Worm (Caenorhabditis elegans): ENCODE measurements around the gene mecr-1.

Gene mecr-1

DNA sequence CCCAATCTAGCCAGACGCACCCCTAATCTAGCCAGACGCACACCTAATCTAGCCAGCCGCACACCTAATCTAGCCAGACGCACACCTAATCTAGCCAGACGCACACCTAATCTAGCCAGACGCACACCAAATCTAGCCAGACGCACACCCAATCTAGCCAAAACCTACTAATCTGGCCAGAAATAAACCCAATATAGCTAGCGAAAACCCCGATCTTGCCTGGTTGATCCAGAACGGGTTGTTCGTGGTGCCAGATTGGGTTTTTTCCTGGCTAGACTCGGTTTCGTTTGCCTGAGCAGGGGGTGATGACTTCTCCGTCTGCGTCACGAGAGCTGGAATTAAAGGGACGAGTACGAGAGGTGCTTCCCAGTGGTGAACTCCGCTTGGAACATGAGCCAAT lies 3.0 kb downstream of the mecr-1 start, which contains the start of gene W09H1.3:
W09H1.3 (plus strand) TSS at position 301 of the 400 bp plus-strand sequence.
- TF ChIP-seq lin-15B (tag; optimal IDR thresholded peaks at IDR 0.05) (no peak), nhr-20 (tag; optimal IDR thresholded peaks at IDR 0.05) (no peak), ceh-88 (GFP tag; IDR thresholded peaks at IDR 0.05) (no peak), nhr-77 (tag; optimal IDR thresholded peaks at IDR 0.05) (no peak), Y116A8C.19 (tag; optimal IDR thresholded peaks at IDR 0.05; ENCODE audit: borderline replicate concordance) (no peak), aly-2 (tag; optimal IDR thresholded peaks at IDR 0.05) (no peak), efl-3 (GFP tag; optimal IDR thresholded peaks at IDR 0.05) (no peak), lsy-2 (tag; optimal IDR thresholded peaks at IDR 0.05) (no peak), alr-1 (tag; optimal IDR thresholded peaks at IDR 0.05; ENCODE audit: borderline replicate concordance) (no peak), jun-1 (tag; optimal IDR thresholded peaks at IDR 0.05) (no peak), zip-4 (GFP tag; optimal IDR thresholded peaks at IDR 0.05) (no peak), grh-1 (GFP tag; IDR thresholded peaks at IDR 0.05) (no peak)

DNA sequence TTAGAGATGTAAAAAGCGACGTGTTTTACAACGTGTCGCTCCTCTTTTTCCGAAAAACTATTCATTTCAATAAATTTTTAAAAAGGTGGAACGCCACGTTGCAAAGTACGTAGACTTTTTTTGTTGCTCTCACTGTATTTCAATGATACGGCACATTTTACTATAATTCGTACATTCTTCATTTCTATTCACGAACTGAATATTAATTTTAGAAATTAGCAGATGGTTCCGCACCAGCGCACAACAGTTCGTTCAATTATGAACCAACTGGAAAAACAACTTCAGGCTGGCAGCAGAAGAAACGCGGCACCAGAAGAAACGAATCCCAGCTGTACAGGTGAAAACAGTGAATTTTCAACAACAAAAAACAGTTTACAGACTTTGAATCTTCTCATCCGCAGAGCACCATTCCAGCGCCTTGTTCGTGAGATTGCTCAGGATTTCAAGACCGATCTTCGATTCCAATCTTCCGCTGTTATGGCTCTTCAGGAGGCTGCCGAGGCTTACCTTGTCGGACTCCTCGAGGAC lies 3.8 kb downstream of the mecr-1 start, which contains the start of the genes W09H1.4 and his-73:
W09H1.4 (plus strand) TSS at position 301 of the 528 bp plus-strand sequence.
his-73 (plus strand) TSS at position 478 of the 528 bp plus-strand sequence.
- no peak for TF ChIP-seq nhr-76 (tag; optimal IDR thresholded peaks at IDR 0.05)
- TF ChIP-seq egl-27 (tag; optimal IDR thresholded peaks at IDR 0.05) = no peak
- TF ChIP-seq tbx-2 (tag; optimal IDR thresholded peaks at IDR 0.05) = no peak
- TF ChIP-seq nhr-20 (tag; optimal IDR thresholded peaks at IDR 0.05) = no peak
- TF ChIP-seq unc-86 (tag; optimal IDR thresholded peaks at IDR 0.05) = no peak
- no peak for TF ChIP-seq fkh-4 (tag; optimal IDR thresholded peaks at IDR 0.05; ENCODE audit: borderline replicate concordance)
- no peak for TF ChIP-seq lin-14 (GFP tag; optimal IDR thresholded peaks at IDR 0.05)
- no peak for TF ChIP-seq nhr-19 (GFP tag; conservative IDR thresholded peaks at IDR 0.05)
- no peak for TF ChIP-seq alr-1 (tag; optimal IDR thresholded peaks at IDR 0.05; ENCODE audit: borderline replicate concordance)
- no peak for TF ChIP-seq Y116A8C.19 (tag; optimal IDR thresholded peaks at IDR 0.05; ENCODE audit: borderline replicate concordance)
- TF ChIP-seq nhr-28 (tag; optimal IDR thresholded peaks at IDR 0.05) = no peak
- no peak for TF ChIP-seq zip-4 (GFP tag; optimal IDR thresholded peaks at IDR 0.05)
- TF ChIP-seq nhr-237 (tag; optimal IDR thresholded peaks at IDR 0.05) = no peak
- no peak for TF ChIP-seq ceh-82 (tag; optimal IDR thresholded peaks at IDR 0.05)
- no peak for TF ChIP-seq jun-1 (tag; optimal IDR thresholded peaks at IDR 0.05)
- TF ChIP-seq fkh-10 (GFP tag; optimal IDR thresholded peaks at IDR 0.05) = no peak
- no peak for TF ChIP-seq skn-1 (tag; optimal IDR thresholded peaks at IDR 0.05)
- no peak for TF ChIP-seq lir-3 (tag; optimal IDR thresholded peaks at IDR 0.05; ENCODE audit: poor library complexity)
- no peak for TF ChIP-seq mep-1 (tag; optimal IDR thresholded peaks at IDR 0.05)
- TF ChIP-seq ceh-63 (GFP tag; optimal IDR thresholded peaks at IDR 0.05) = no peak

DNA sequence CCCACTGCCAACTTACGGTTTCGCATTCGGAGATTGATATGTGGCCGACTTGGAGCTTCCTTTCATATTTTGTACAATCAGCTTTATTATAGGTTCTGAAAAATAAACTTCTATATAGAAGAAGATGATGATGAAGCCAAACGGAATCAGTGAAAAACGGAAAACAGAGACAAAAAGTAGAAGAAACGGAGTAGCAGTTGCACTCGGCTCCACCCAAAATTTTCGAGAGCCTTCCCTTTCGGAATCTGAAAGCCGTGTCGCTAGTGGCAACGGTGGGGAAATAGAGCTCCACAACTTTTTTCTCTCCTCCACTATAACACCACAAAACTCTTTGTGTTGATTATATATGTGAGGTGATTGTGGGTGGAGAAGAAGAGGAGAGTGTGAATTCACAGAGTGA lies 5.6 kb downstream of the mecr-1 start, which contains the start of gene W09H1.1:
W09H1.1 (minus strand) TSS at position 101 of the 400 bp plus-strand sequence.
- peak; percentile 25 for TF ChIP-seq fkh-8 (tag; optimal IDR thresholded peaks at IDR 0.05)
- no peak for TF ChIP-seq hlh-4 (tag; optimal IDR thresholded peaks at IDR 0.05)
- TF ChIP-seq rnt-1 (tag; optimal IDR thresholded peaks at IDR 0.05) = no peak
- no peak for TF ChIP-seq nhr-77 (tag; optimal IDR thresholded peaks at IDR 0.05)
- no peak for TF ChIP-seq aha-1 (tag; optimal IDR thresholded peaks at IDR 0.05)
- TF ChIP-seq snpc-4 (tag; optimal IDR thresholded peaks at IDR 0.05) = no peak
- no peak for TF ChIP-seq lin-39 (tag; optimal IDR thresholded peaks at IDR 0.05)
- TF ChIP-seq nhr-85 (tag) = no peak
- no peak for TF ChIP-seq lin-13 (GFP tag; optimal IDR thresholded peaks at IDR 0.05)

DNA sequence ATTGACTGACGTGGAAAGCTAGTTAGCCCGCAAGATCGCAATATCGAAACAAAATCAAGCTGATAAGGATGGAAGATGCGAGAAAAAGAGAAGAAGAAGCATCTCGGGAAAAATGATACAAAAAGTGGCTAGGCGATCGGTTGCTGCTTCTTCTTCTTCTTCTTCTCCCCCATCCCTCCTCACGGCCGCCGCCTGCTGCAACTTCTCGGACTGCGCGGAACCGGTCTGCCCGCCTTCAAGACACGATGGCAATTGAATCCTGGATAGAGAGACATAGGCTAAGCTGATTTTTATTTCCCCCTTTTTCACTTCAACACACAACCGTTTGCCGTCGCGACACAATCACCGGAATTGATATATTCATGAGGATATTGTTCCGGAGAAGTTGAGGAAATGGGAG lies 12.7 kb downstream of the mecr-1 start:
- TF ChIP-seq sox-4 (tag; optimal IDR thresholded peaks at IDR 0.05) = no peak
- peak; percentile 25 for TF ChIP-seq blmp-1 (tag; optimal IDR thresholded peaks at IDR 0.05)
- no peak for TF ChIP-seq dpl-1 (GFP tag; optimal IDR thresholded peaks at IDR 0.05)
- no peak for TF ChIP-seq ceh-90 (tag; optimal IDR thresholded peaks at IDR 0.05)
